Fruit fly (Drosophila melanogaster) whole organism, prepupa: ENCODE results near the gene fit.

Experiments
- Blimp-1 ChIP-seq: fragments of 200-800 bp; sonication (Bioruptor generic); optimal IDR thresholded peaks from 3 replicates; lab custom pipeline; 2017; ENCODE audit warnings: missing biosample characterization, missing genetic modification characterization, mild to moderate bottlenecking, moderate library complexity, missing genetic modification reagents
- CG11294 ChIP-seq: fragments of 200-800 bp; sonication (Bioruptor generic); IDR thresholded peaks from 2 replicates; pipeline ENCODE4 v1.3.6; 2022; ENCODE audit warnings: missing biosample characterization, missing genetic modification characterization
- CG15336 ChIP-seq: fragments of 200-800 bp; sonication (Bioruptor generic); IDR thresholded peaks from 2 replicates; pipeline ENCODE4 v1.3.6; 2022; ENCODE audit warnings: missing biosample characterization, missing genetic modification characterization
- CG1621 ChIP-seq: fragments of 200-800 bp; sonication (Bioruptor generic); optimal IDR thresholded peaks from 3 replicates; lab custom pipeline; 2018; ENCODE audit warnings: missing biosample characterization, mild to moderate bottlenecking, missing genetic modification characterization
- CG16779 ChIP-seq: fragments of 200-800 bp; sonication (Bioruptor generic); optimal IDR thresholded peaks from 3 replicates; lab custom pipeline; 2017; ENCODE audit warnings: missing biosample characterization, mild to moderate bottlenecking, missing genetic modification characterization
- CG3032 ChIP-seq: fragments of 200-800 bp; optimal IDR thresholded peaks from 2 replicates; lab custom pipeline; 2019; ENCODE audit warnings: missing biosample characterization, mild to moderate bottlenecking, missing genetic modification characterization, moderate library complexity
- CG34406 ChIP-seq: fragments of 200-800 bp; sonication (Bioruptor generic); optimal IDR thresholded peaks from 3 replicates; lab custom pipeline; 2016; ENCODE audit warnings: missing biosample characterization, missing genetic modification characterization
- CG3919 ChIP-seq: fragments of 200-800 bp; sonication (Bioruptor generic); optimal IDR thresholded peaks from 3 replicates; lab custom pipeline; 2016; ENCODE audit warnings: missing biosample characterization, missing genetic modification characterization
- CG4318 ChIP-seq: fragments of 200-800 bp; sonication (Bioruptor generic); optimal IDR thresholded peaks from 3 replicates; lab custom pipeline; 2017; ENCODE audit warnings: missing biosample characterization, mild to moderate bottlenecking, missing genetic modification characterization
- CG6163 ChIP-seq: fragments of 200-800 bp; sonication (Bioruptor generic); IDR thresholded peaks from 3 replicates; pipeline ENCODE4 v1.3.6; 2022; ENCODE audit warnings: missing biosample characterization, missing genetic modification characterization
- CG6792 ChIP-seq: fragments of 200-800 bp; sonication (Bioruptor generic); optimal IDR thresholded peaks from 3 replicates; lab custom pipeline; 2016; ENCODE audit warnings: missing biosample characterization, missing genetic modification characterization
- CG6808 ChIP-seq: fragments of 200-800 bp; sonication (Bioruptor generic); optimal IDR thresholded peaks from 3 replicates; lab custom pipeline; 2017; ENCODE audit warnings: missing biosample characterization, missing genetic modification characterization, mild to moderate bottlenecking, moderate library complexity, missing genetic modification reagents
- CG6854 ChIP-seq: fragments of 200-800 bp; sonication (Bioruptor generic); optimal IDR thresholded peaks from 2 replicates; lab custom pipeline; 2017; ENCODE audit warnings: missing biosample characterization, mild to moderate bottlenecking, missing genetic modification characterization
- CG8119 ChIP-seq: fragments of 200-800 bp; sonication (Bioruptor generic); IDR thresholded peaks from 3 replicates; pipeline ENCODE4 v1.3.6; 2022; ENCODE audit warnings: missing biosample characterization, missing genetic modification characterization
- CG8319 ChIP-seq: fragments of 200-800 bp; sonication (Bioruptor generic); optimal IDR thresholded peaks from 3 replicates; lab custom pipeline; 2016; ENCODE audit warnings: missing biosample characterization, missing genetic modification characterization
- CG8632 ChIP-seq: fragments of 200-800 bp; sonication (Bioruptor generic); optimal IDR thresholded peaks from 3 replicates; lab custom pipeline; 2016; ENCODE audit warnings: missing biosample characterization, missing genetic modification characterization
- CG9139 ChIP-seq: fragments of 200-800 bp; sonication (Bioruptor generic); optimal IDR thresholded peaks from 3 replicates; lab custom pipeline; 2017; ENCODE audit warnings: missing biosample characterization, mild to moderate bottlenecking, missing genetic modification characterization
- Eip78C ChIP-seq: fragments of 200-800 bp; sonication (Bioruptor generic); peaks from one replicate; lab custom pipeline; 2016; ENCODE audit warnings: missing biosample characterization, missing genetic modification characterization
- Eip93F ChIP-seq: fragments of 200-800 bp; sonication (Bioruptor generic); optimal IDR thresholded peaks from 2 replicates; lab custom pipeline; 2016; ENCODE audit warnings: missing biosample characterization, mild to moderate bottlenecking, missing genetic modification characterization
- Ets21C ChIP-seq: fragments of 200-800 bp; sonication (Bioruptor generic); optimal IDR thresholded peaks from 3 replicates; lab custom pipeline; 2016; ENCODE audit warnings: missing biosample characterization, missing genetic modification characterization
- Ets96B ChIP-seq: fragments of 200-800 bp; optimal IDR thresholded peaks from 2 replicates; lab custom pipeline; 2019; ENCODE audit warnings: missing biosample characterization, mild to moderate bottlenecking, missing genetic modification characterization, moderate library complexity
- Gug ChIP-seq: fragments of 200-800 bp; sonication (Bioruptor generic); IDR thresholded peaks from 2 replicates; pipeline ENCODE4 v1.3.6; 2022; ENCODE audit warnings: missing biosample characterization, missing genetic modification characterization
- Hr38 ChIP-seq: sonication (Bioruptor generic); optimal IDR thresholded peaks from 2 replicates; lab custom pipeline; 2016; ENCODE audit warnings: missing biosample characterization, missing genetic modification characterization
- Hr39 ChIP-seq: fragments of 200-800 bp; sonication (Bioruptor generic); optimal IDR thresholded peaks from 2 replicates; lab custom pipeline; 2016; ENCODE audit warnings: missing biosample characterization, missing genetic modification characterization
- Hr4 ChIP-seq: fragments of 200-800 bp; sonication (Bioruptor generic); optimal IDR thresholded peaks from 3 replicates; lab custom pipeline; 2016; ENCODE audit warnings: missing biosample characterization, missing genetic modification characterization
- Lpt ChIP-seq: fragments of 200-800 bp; sonication (Bioruptor generic); optimal IDR thresholded peaks from 3 replicates; lab custom pipeline; 2016; ENCODE audit warnings: missing biosample characterization, missing genetic modification characterization
- Met ChIP-seq: fragments of 200-800 bp; sonication (Bioruptor generic); optimal IDR thresholded peaks from 3 replicates; lab custom pipeline; 2016; ENCODE audit warnings: missing biosample characterization, missing genetic modification characterization
- OdsH ChIP-seq: fragments of 200-800 bp; sonication (Bioruptor generic); optimal IDR thresholded peaks from 3 replicates; lab custom pipeline; 2016; ENCODE audit warnings: missing biosample characterization, missing genetic modification characterization
- Smox ChIP-seq: fragments of 200-800 bp; sonication (Bioruptor generic); optimal IDR thresholded peaks from 3 replicates; lab custom pipeline; 2016; ENCODE audit warnings: missing biosample characterization, missing genetic modification characterization
- Sox102F ChIP-seq: fragments of 200-800 bp; sonication (Bioruptor generic); optimal IDR thresholded peaks from 2 replicates; lab custom pipeline; 2016; ENCODE audit warnings: missing biosample characterization, mild to moderate bottlenecking, missing genetic modification characterization
- Sox14 ChIP-seq: fragments of 200-800 bp; sonication (Bioruptor generic); optimal IDR thresholded peaks from 3 replicates; lab custom pipeline; 2016; ENCODE audit warnings: missing biosample characterization, missing genetic modification characterization
- Sox15 ChIP-seq: fragments of 200-800 bp; sonication (Bioruptor generic); optimal IDR thresholded peaks from 3 replicates; lab custom pipeline; 2016; ENCODE audit warnings: missing biosample characterization, missing genetic modification characterization
- achi ChIP-seq: fragments of 200-800 bp; sonication (Bioruptor generic); optimal IDR thresholded peaks from 3 replicates; lab custom pipeline; 2016; ENCODE audit warnings: missing biosample characterization, missing genetic modification characterization
- acj6 ChIP-seq: fragments of 200-800 bp; sonication (Bioruptor generic); optimal IDR thresholded peaks from 3 replicates; lab custom pipeline; 2016; ENCODE audit warnings: missing biosample characterization, missing genetic modification characterization
- cyc ChIP-seq: fragments of 200-800 bp; sonication (Bioruptor generic); optimal IDR thresholded peaks from 3 replicates; lab custom pipeline; 2016; ENCODE audit warnings: missing biosample characterization, missing genetic modification characterization
- dac ChIP-seq: fragments of 200-800 bp; sonication (Bioruptor generic); optimal IDR thresholded peaks from 2 replicates; lab custom pipeline; 2017; ENCODE audit warnings: missing biosample characterization, mild to moderate bottlenecking, missing genetic modification characterization
- esn ChIP-seq: fragments of 200-800 bp; sonication (Bioruptor generic); optimal IDR thresholded peaks from 2 replicates; lab custom pipeline; 2016; ENCODE audit warnings: missing biosample characterization, mild to moderate bottlenecking, missing genetic modification characterization, moderate library complexity
- fd59A ChIP-seq: fragments of 200-800 bp; sonication (Bioruptor generic); optimal IDR thresholded peaks from 2 replicates; lab custom pipeline; 2017; ENCODE audit warnings: missing biosample characterization, mild to moderate bottlenecking, missing genetic modification characterization, missing genetic modification reagents
- fkh ChIP-seq: fragments of 200-800 bp; sonication (Bioruptor generic); optimal IDR thresholded peaks from 3 replicates; lab custom pipeline; 2017; ENCODE audit warnings: missing biosample characterization, mild to moderate bottlenecking, missing genetic modification characterization, moderate library complexity
- net ChIP-seq: fragments of 200-800 bp; sonication (Bioruptor generic); optimal IDR thresholded peaks from 3 replicates; lab custom pipeline; 2016; ENCODE audit warnings: missing biosample characterization, missing genetic modification characterization
- pdm3 ChIP-seq: fragments of 200-800 bp; sonication (Bioruptor generic); optimal IDR thresholded peaks from 3 replicates; lab custom pipeline; 2016; ENCODE audit warnings: missing biosample characterization, missing genetic modification characterization
- salr ChIP-seq, 2 experiments: fragments of 200-800 bp; sonication (Bioruptor generic); optimal IDR thresholded peaks; 3 replicates each; lab custom pipeline; 2016 to 2018; ENCODE audit warnings: missing biosample characterization in 2 of 2, missing genetic modification characterization in 2 of 2, mild to moderate bottlenecking in 1 of 2
- spab ChIP-seq: fragments of 200-800 bp; sonication (Bioruptor generic); optimal IDR thresholded peaks from 2 replicates; lab custom pipeline; 2017; ENCODE audit warnings: missing biosample characterization, mild to moderate bottlenecking, missing genetic modification characterization, missing genetic modification reagents
- ss ChIP-seq, 2 experiments: fragments of 200-800 bp; sonication (Bioruptor generic); optimal IDR thresholded peaks; 2 replicates in 1 of 2; 3 replicates in 1 of 2; lab custom pipeline; 2017 to 2018; ENCODE audit warnings: mild to moderate bottlenecking in 2 of 2, missing biosample characterization in 2 of 2, missing genetic modification characterization in 2 of 2, moderate library complexity in 1 of 2
- svp ChIP-seq: fragments of 200-800 bp; sonication (Bioruptor generic); peaks from one replicate; lab custom pipeline; 2016; ENCODE audit warnings: missing biosample characterization, missing genetic modification characterization

The fit gene

dm6 chr3R:21878473-21878872 is 5.8 kb downstream of the fit start, which contains the start of gene CG34148:
Gene CG34148 (minus strand): TSS chr3R:21878686.
- TF ChIP-seq fkh (GFP tag; lab: Kevin White, UChicago) (no peak), CG8119 (GFP tag; lab: Robert Waterston, UW) (no peak), Hr39 (no peak), Ets21C (GFP tag; lab: Kevin White, UChicago) (no peak), svp (no peak), Sox15 (no peak), CG4318 (no peak), fd59A (GFP tag; lab: Kevin White, UChicago) (no peak), net (GFP tag; lab: Kevin White, UChicago) (no peak), Gug (GFP tag; lab: Robert Waterston, UW) (no peak), pdm3 (GFP tag; lab: Kevin White, UChicago) (no peak), CG34406 (no peak), dac (GFP tag; lab: Kevin White, UChicago) (no peak)

dm6 chr3R:21877636-21878035 is 6.6 kb downstream of the fit start, which contains the start of gene P5CDh2:
Gene P5CDh2 (plus strand): TSS chr3R:21877936.
- TF ChIP-seq CG1621 (tag; lab: Kevin White, UChicago) (no peak), Smox (no peak), net (GFP tag; lab: Kevin White, UChicago) (no peak), Gug (GFP tag; lab: Robert Waterston, UW) (no peak), CG6792 (GFP tag; lab: Kevin White, UChicago) (no peak)

dm6 chr3R:21874982-21875466 is 9.2 kb downstream of the fit start, which contains the start of gene CG6656:
Gene CG6656 (plus strand): TSS chr3R:21875293.
- TF ChIP-seq salr (GFP tag; optimal IDR thresholded peaks at IDR 0.05; lab: Kevin White, UChicago), result no peak
- TF ChIP-seq CG4318, result no peak
- TF ChIP-seq Ets21C (GFP tag; lab: Kevin White, UChicago), result no peak
- peak; percentile 37 for TF ChIP-seq CG3919 (GFP tag; lab: Kevin White, UChicago)
- TF ChIP-seq pdm3 (GFP tag; lab: Kevin White, UChicago), result no peak
- peak; percentile 80 for TF ChIP-seq CG1621 (tag; lab: Kevin White, UChicago)
- TF ChIP-seq CG16779 (tag; lab: Kevin White, UChicago), result peak; percentile 5
- peak; percentile 58 for TF ChIP-seq svp
- no peak for TF ChIP-seq Smox
- TF ChIP-seq CG34406, result no peak
- TF ChIP-seq Blimp-1 (GFP tag; lab: Kevin White, UChicago), result no peak
- no peak for TF ChIP-seq dac (GFP tag; lab: Kevin White, UChicago)
- no peak for TF ChIP-seq CG8319
- no peak for TF ChIP-seq Sox15
- TF ChIP-seq Hr4 (GFP tag; lab: Kevin White, UChicago), result no peak
- TF ChIP-seq net (GFP tag; lab: Kevin White, UChicago), result peak; percentile 2
- peak; percentile 47 for TF ChIP-seq fkh (GFP tag; lab: Kevin White, UChicago)
- peak; percentile 23 for TF ChIP-seq Sox14 (GFP tag; lab: Kevin White, UChicago)
- peak; percentile 19 for TF ChIP-seq Ets96B (tag; lab: Kevin White, UChicago)
- peak; percentile 76 for TF ChIP-seq Lpt (GFP tag; lab: Kevin White, UChicago)
- TF ChIP-seq CG6792 (GFP tag; lab: Kevin White, UChicago), result peak; percentile 17
- TF ChIP-seq CG11294 (GFP tag; lab: Robert Waterston, UW), result peak; percentile 33; the same call in 1 of the 2 replicates
- no peak for TF ChIP-seq Hr39
- TF ChIP-seq Eip93F (GFP tag; lab: Kevin White, UChicago), result no peak
- peak; percentile 64 for TF ChIP-seq CG15336
- TF ChIP-seq CG9139 (GFP tag; lab: Kevin White, UChicago), result peak; percentile 24
- no peak for TF ChIP-seq achi (GFP tag; lab: Kevin White, UChicago)
- peak; percentile 42; the same call in 2 of the 3 replicates for TF ChIP-seq CG8119 (GFP tag; lab: Robert Waterston, UW)
- no peak for TF ChIP-seq CG6808
- TF ChIP-seq CG8632, result no peak
- no peak for TF ChIP-seq Hr38 (GFP tag; lab: Kevin White, UChicago)
- peak; percentile 25 for TF ChIP-seq CG6854 (GFP tag; lab: Kevin White, UChicago)
- no peak for TF ChIP-seq acj6 (GFP tag; lab: Kevin White, UChicago)
- TF ChIP-seq cyc (GFP tag; lab: Kevin White, UChicago), result no peak
- TF ChIP-seq spab, result no peak
- no peak for TF ChIP-seq Sox102F
- TF ChIP-seq CG6163 (GFP tag; lab: Robert Waterston, UW), result peak; percentile 76; the same call in 2 of the 3 replicates
- no peak for TF ChIP-seq Met
- TF ChIP-seq ss (GFP tag; optimal IDR thresholded peaks at IDR 0.05; lab: Kevin White, UChicago), result peak; percentile 22 to 49
- peak; percentile 26 for TF ChIP-seq esn (GFP tag; lab: Kevin White, UChicago)
- TF ChIP-seq CG3032 (tag; lab: Kevin White, UChicago), result no peak
- TF ChIP-seq OdsH, result no peak
- peak; percentile 80 for TF ChIP-seq Eip78C (GFP tag; lab: Kevin White, UChicago)
